Fruit fly (Drosophila melanogaster) whole organism, embryonic: ENCODE results near the gene dib.
A peak's percentile ranks its signal among the peaks of the same experiment; 100 is the strongest.

Experiments
- Antp ChIP-seq: fragments of 200-800 bp; sonication (Bioruptor generic); optimal IDR thresholded peaks from 3 replicates; lab custom pipeline; 2016; ENCODE audit warnings: missing biosample characterization, missing genetic modification characterization
- CG10366 ChIP-seq: fragments of 200-800 bp; sonication (Bioruptor generic); IDR thresholded peaks from 2 replicates; pipeline ENCODE4 v1.3.6; 2022; ENCODE audit warnings: missing biosample characterization, missing genetic modification characterization
- CG11085 ChIP-seq: fragments of 200-800 bp; sonication (Bioruptor generic); IDR thresholded peaks from 2 replicates; pipeline ENCODE4 v1.3.6; 2022; ENCODE audit warnings: missing biosample characterization, missing genetic modification characterization
- CG11398 ChIP-seq: fragments of 200-800 bp; sonication (Bioruptor generic); optimal IDR thresholded peaks from 2 replicates; lab custom pipeline; 2016; ENCODE audit warnings: missing biosample characterization, missing genetic modification characterization
- CG11695 ChIP-seq: fragments of 200-800 bp; sonication (Bioruptor generic); IDR thresholded peaks from 3 replicates; pipeline ENCODE4 v1.3.6; 2022; ENCODE audit warnings: missing biosample characterization, missing genetic modification characterization
- CG12391 ChIP-seq: fragments of 200-800 bp; sonication (Bioruptor generic); optimal IDR thresholded peaks from 3 replicates; lab custom pipeline; 2018; ENCODE audit warnings: missing biosample characterization, mild to moderate bottlenecking, missing genetic modification characterization, moderate library complexity
- CG12659 ChIP-seq: fragments of 200-800 bp; sonication (Bioruptor generic); optimal IDR thresholded peaks from 3 replicates; lab custom pipeline; 2017; ENCODE audit warnings: mild to moderate bottlenecking, missing biosample characterization, missing genetic modification reagents, missing genetic modification characterization
- CG13775 ChIP-seq: fragments of 200-800 bp; sonication (Bioruptor generic); optimal IDR thresholded peaks from 3 replicates; lab custom pipeline; 2017; ENCODE audit warnings: missing biosample characterization, mild to moderate bottlenecking, missing genetic modification characterization
- CG15011 ChIP-seq: fragments of 200-800 bp; sonication (Bioruptor generic); optimal IDR thresholded peaks from 3 replicates; lab custom pipeline; 2018; ENCODE audit warnings: missing biosample characterization, mild to moderate bottlenecking, missing genetic modification characterization
- CG16813 ChIP-seq: fragments of 200-800 bp; sonication (Bioruptor generic); IDR thresholded peaks from 3 replicates; pipeline ENCODE4 v1.3.6; 2022; ENCODE audit warnings: missing biosample characterization, missing genetic modification characterization; ENCODE audit not compliant: partially characterized antibody
- CG17328 ChIP-seq: fragments of 200-800 bp; sonication (Bioruptor generic); IDR thresholded peaks from 2 replicates; pipeline ENCODE4 v1.3.6; 2022; ENCODE audit warnings: missing biosample characterization, missing genetic modification characterization
- CG3281 ChIP-seq: fragments of 200-800 bp; sonication (Bioruptor generic); optimal IDR thresholded peaks from 3 replicates; lab custom pipeline; 2017; ENCODE audit warnings: missing biosample characterization, mild to moderate bottlenecking, missing genetic modification characterization
- CG34224 ChIP-seq: fragments of 200-800 bp; sonication (Bioruptor generic); IDR thresholded peaks from 3 replicates; pipeline ENCODE4 v1.3.6; 2022; ENCODE audit warnings: missing biosample characterization, missing genetic modification characterization; ENCODE audit not compliant: partially characterized antibody
- CG34422 ChIP-seq: fragments of 200-800 bp; sonication (Bioruptor generic); IDR thresholded peaks from 3 replicates; pipeline ENCODE4 v1.3.6; 2022; ENCODE audit warnings: missing biosample characterization, missing genetic modification characterization
- CG3726 ChIP-seq: fragments of 200-800 bp; sonication (Bioruptor generic); IDR thresholded peaks from 3 replicates; pipeline ENCODE4, ENCODE4 v1.3.6; 2022; ENCODE audit warnings: missing biosample characterization, missing genetic modification characterization
- CG3995 ChIP-seq: fragments of 200-800 bp; sonication (Bioruptor generic); optimal IDR thresholded peaks from 3 replicates; lab custom pipeline; 2016; ENCODE audit warnings: missing biosample characterization, missing genetic modification characterization
- CG42726 ChIP-seq: fragments of 200-800 bp; sonication (Bioruptor generic); IDR thresholded peaks from 2 replicates; pipeline ENCODE4 v1.3.6; 2022; ENCODE audit warnings: missing biosample characterization, missing genetic modification characterization; ENCODE audit not compliant: partially characterized antibody
- CG4282 ChIP-seq: fragments of 200-800 bp; sonication (Bioruptor generic); optimal IDR thresholded peaks from 2 replicates; lab custom pipeline; 2016; ENCODE audit warnings: missing biosample characterization, missing genetic modification characterization
- CG6175 ChIP-seq: fragments of 200-800 bp; sonication (Bioruptor generic); IDR thresholded peaks from 3 replicates; pipeline ENCODE4 v1.3.6; 2022; ENCODE audit warnings: missing biosample characterization, missing genetic modification characterization
- CG8359 ChIP-seq: fragments of 200-800 bp; sonication (Bioruptor generic); optimal IDR thresholded peaks from 2 replicates; lab custom pipeline; 2017; ENCODE audit warnings: missing biosample characterization, mild to moderate bottlenecking, missing genetic modification characterization, borderline replicate concordance
- E2f1 ChIP-seq: fragments of 200-800 bp; sonication (Bioruptor generic); IDR thresholded peaks from 2 replicates; pipeline ENCODE4 v1.3.6; 2022; ENCODE audit warnings: missing biosample characterization, missing genetic modification characterization
- Eip74EF ChIP-seq, 2 experiments: fragments of 200-800 bp in 1 of 2; fragments of >200 bp in 1 of 2; sonication (Bioruptor generic) in 1 of 2; optimal IDR thresholded peaks; 2 replicates each; lab custom pipeline; 2017 to 2019; ENCODE audit warnings: missing biosample characterization in 2 of 2, missing genetic modification characterization in 2 of 2, mild to moderate bottlenecking in 1 of 2, moderate library complexity in 1 of 2
- GATAe ChIP-seq: fragments of 200-800 bp; sonication (Bioruptor generic); conservative IDR thresholded peaks from 2 replicates; pipeline ENCODE4 v1.3.6; 2022; ENCODE audit warnings: missing biosample characterization, missing genetic modification characterization
- H2.0 ChIP-seq: fragments of 200-800 bp; sonication (Bioruptor generic); IDR thresholded peaks from 2 replicates; pipeline ENCODE4 v1.3.6; 2022; ENCODE audit warnings: missing biosample characterization, missing genetic modification characterization
- HLHmδ ChIP-seq: fragments of 200-800 bp; sonication (Bioruptor generic); optimal IDR thresholded peaks from 2 replicates; lab custom pipeline; 2018; ENCODE audit warnings: missing biosample characterization, mild to moderate bottlenecking, missing genetic modification characterization, moderate library complexity
- HmgD ChIP-seq: fragments of 200-800 bp; sonication (Bioruptor generic); optimal IDR thresholded peaks from 3 replicates; lab custom pipeline; 2016; ENCODE audit warnings: missing biosample characterization, missing genetic modification characterization
- Hmr ChIP-seq: fragments of 200-800 bp; sonication (Bioruptor generic); optimal IDR thresholded peaks from 3 replicates; lab custom pipeline; 2017; ENCODE audit warnings: mild to moderate bottlenecking, missing biosample characterization, missing genetic modification reagents, missing genetic modification characterization
- NC2α ChIP-seq: fragments of 200-800 bp; sonication (Bioruptor generic); optimal IDR thresholded peaks from 2 replicates; lab custom pipeline; 2016; ENCODE audit warnings: missing biosample characterization, missing genetic modification characterization
- Nf-YA ChIP-seq: fragments of 200-800 bp; sonication (Bioruptor generic); IDR thresholded peaks from 2 replicates; pipeline ENCODE4 v1.3.6; 2022; ENCODE audit warnings: missing biosample characterization, missing genetic modification characterization
- bowl ChIP-seq: fragments of 200-800 bp; sonication (Bioruptor generic); IDR thresholded peaks from 2 replicates; pipeline ENCODE4 v1.3.6; 2022; ENCODE audit warnings: missing biosample characterization, missing genetic modification characterization
- chm ChIP-seq: fragments of 200-800 bp; sonication (Bioruptor generic); IDR thresholded peaks from 2 replicates; pipeline ENCODE4 v1.3.6; 2022; ENCODE audit warnings: missing biosample characterization, missing genetic modification characterization
- crol ChIP-seq: fragments of 200-800 bp; sonication (Bioruptor generic); IDR thresholded peaks from 2 replicates; pipeline ENCODE4 v1.3.6; 2022; ENCODE audit warnings: missing biosample characterization, missing genetic modification characterization
- da ChIP-seq: fragments of 200-800 bp; sonication (Bioruptor generic); optimal IDR thresholded peaks from 2 replicates; lab custom pipeline; 2016; ENCODE audit warnings: missing biosample characterization, missing genetic modification characterization
- dati ChIP-seq: fragments of 200-800 bp; sonication (Bioruptor generic); IDR thresholded peaks from 2 replicates; pipeline ENCODE4 v1.3.6; 2022; ENCODE audit warnings: missing biosample characterization, missing genetic modification characterization
- eyg ChIP-seq: fragments of 200-800 bp; sonication (Bioruptor generic); optimal IDR thresholded peaks from 3 replicates; lab custom pipeline; 2016; ENCODE audit warnings: missing biosample characterization, missing genetic modification characterization
- fd96Cb ChIP-seq: fragments of 200-800 bp; sonication (Bioruptor generic); optimal IDR thresholded peaks from 2 replicates; lab custom pipeline; 2018; ENCODE audit warnings: missing biosample characterization, mild to moderate bottlenecking, missing genetic modification characterization, moderate library complexity
- gcm ChIP-seq: fragments of 200-800 bp; sonication (Bioruptor generic); optimal IDR thresholded peaks from 2 replicates; lab custom pipeline; 2019; ENCODE audit warnings: missing biosample characterization, mild to moderate bottlenecking, missing genetic modification characterization, moderate library complexity
- hth ChIP-seq: fragments of >200 bp; optimal IDR thresholded peaks from 2 replicates; lab custom pipeline; 2017; ENCODE audit warnings: inconsistent platforms
- jing ChIP-seq: fragments of 200-800 bp; sonication (Bioruptor generic); optimal IDR thresholded peaks from 2 replicates; lab custom pipeline; 2018; ENCODE audit warnings: missing biosample characterization, mild to moderate bottlenecking, missing genetic modification characterization
- lov ChIP-seq, 2 experiments: fragments of 200-800 bp in 1 of 2; fragments of >200 bp in 1 of 2; sonication (Bioruptor generic) in 1 of 2; IDR thresholded peaks in 1 of 2; optimal IDR thresholded peaks in 1 of 2; 2 replicates in 1 of 2; 3 replicates in 1 of 2; pipeline versions ENCODE4 v1.3.6 to Lab custom; 2017 to 2022; ENCODE audit warnings: missing biosample characterization in 1 of 2, missing genetic modification characterization in 1 of 2
- mirr ChIP-seq: fragments of 200-800 bp; sonication (Bioruptor generic); optimal IDR thresholded peaks from 3 replicates; lab custom pipeline; 2018; ENCODE audit warnings: missing biosample characterization, mild to moderate bottlenecking, missing genetic modification characterization
- mld ChIP-seq: fragments of 200-800 bp; sonication (Bioruptor generic); IDR thresholded peaks from 3 replicates; pipeline ENCODE4 v1.3.6; 2022; ENCODE audit warnings: missing biosample characterization, missing genetic modification characterization; ENCODE audit not compliant: partially characterized antibody
- nom ChIP-seq: fragments of 200-800 bp; sonication (Bioruptor generic); optimal IDR thresholded peaks from 2 replicates; lab custom pipeline; 2017; ENCODE audit warnings: missing biosample characterization, missing genetic modification characterization, mild to moderate bottlenecking, moderate library complexity, missing genetic modification reagents
- onecut ChIP-seq: fragments of 200-800 bp; sonication (Bioruptor generic); IDR thresholded peaks from 2 replicates; pipeline ENCODE4 v1.3.6; 2022; ENCODE audit warnings: missing biosample characterization, missing genetic modification characterization
- pan ChIP-seq, 4 experiments: fragments of >200 bp in 3 of 4; fragments of 200-800 bp in 1 of 4; sonication (Bioruptor generic) in 1 of 4; optimal IDR thresholded peaks in 3 of 4; IDR thresholded peaks in 1 of 4; 2 replicates each; pipeline versions ENCODE4 v1.3.6 to Lab custom; 2017 to 2022; ENCODE audit warnings: missing biosample characterization in 2 of 4, missing genetic modification characterization in 2 of 4, mixed read lengths in 1 of 4
- shn ChIP-seq: fragments of 200-800 bp; sonication (Bioruptor generic); optimal IDR thresholded peaks from 3 replicates; lab custom pipeline; 2016; ENCODE audit warnings: missing biosample characterization, missing genetic modification characterization
- sr ChIP-seq: fragments of 200-800 bp; sonication (Bioruptor generic); IDR thresholded peaks from 3 replicates; pipeline ENCODE4 v1.3.6; 2022; ENCODE audit warnings: missing biosample characterization, missing genetic modification characterization
- stwl ChIP-seq: fragments of 200-800 bp; sonication (Bioruptor generic); optimal IDR thresholded peaks from 3 replicates; lab custom pipeline; 2018; ENCODE audit warnings: missing biosample characterization, mild to moderate bottlenecking, missing genetic modification characterization, moderate library complexity

Gene dib

dm6 chr3L:4108072-4108843, 46.2 kb downstream of the dib start, which contains the start of gene Ack (continued):
- TF ChIP-seq sr (GFP tag; lab: Robert Waterston, UW): peak; percentile 40; the same call in 1 of the 3 replicates
- no peak for TF ChIP-seq dati
- peak; percentile 82 for TF ChIP-seq CG16813
- 0 out of 3 replicates have a peak, but pooled peaks have one; percentile 21 for TF ChIP-seq CG11695 (GFP tag; lab: Robert Waterston, UW)
- no peak for TF ChIP-seq fd96Cb (tag; lab: Kevin White, UChicago)
- no peak for TF ChIP-seq CG3995 (GFP tag; lab: Kevin White, UChicago)
- no peak for TF ChIP-seq pan (optimal IDR thresholded peaks at IDR 0.05; lab: Kevin White, UChicago)
- TF ChIP-seq pan (GFP tag; optimal IDR thresholded peaks at IDR 0.05 in 1 of 2, IDR thresholded peaks at IDR 0.05 in 1 of 2): peak in 1 of 2 experiments; percentile 6
- TF ChIP-seq Hmr (GFP tag; lab: Kevin White, UChicago): no peak
- TF ChIP-seq mirr (GFP tag; lab: Kevin White, UChicago): peak; percentile 18
- TF ChIP-seq Eip74EF (GFP tag; optimal IDR thresholded peaks at IDR 0.05; lab: Kevin White, UChicago): no peak
- no peak for TF ChIP-seq CG8359 (GFP tag; lab: Kevin White, UChicago)
- TF ChIP-seq H2.0 (GFP tag; lab: Robert Waterston, UW): no peak
- TF ChIP-seq CG42726 (GFP tag; lab: Robert Waterston, UW): peak; percentile 59; the same call in 1 of the 2 replicates
- no peak for TF ChIP-seq Antp (GFP tag; lab: Kevin White, UChicago)
- TF ChIP-seq mld: peak; percentile 47
- no peak for TF ChIP-seq CG11085 (GFP tag; lab: Robert Waterston, UW)
- no peak for TF ChIP-seq HmgD (GFP tag; lab: Kevin White, UChicago)
- no peak for TF ChIP-seq hth (lab: Kevin White, UChicago)
- TF ChIP-seq stwl: peak; percentile 35
- TF ChIP-seq CG12391 (tag; lab: Kevin White, UChicago): peak; percentile 25
- TF ChIP-seq CG11398 (GFP tag; lab: Kevin White, UChicago): no peak
- no peak for TF ChIP-seq CG3726 (GFP tag; lab: Robert Waterston, UW)
- TF ChIP-seq crol (GFP tag; lab: Robert Waterston, UW): 0 out of 2 replicates have a peak, but pooled peaks have one; percentile 49
- 0 out of 3 replicates have a peak, but pooled peaks have one; percentile 46 for TF ChIP-seq CG34422 (GFP tag; lab: Robert Waterston, UW)
- TF ChIP-seq eyg: no peak
- no peak for TF ChIP-seq Nf-YA
- no peak for TF ChIP-seq GATAe (GFP tag; lab: Robert Waterston, UW)
- TF ChIP-seq CG4282: no peak
- no peak for TF ChIP-seq onecut (GFP tag; lab: Robert Waterston, UW)
- TF ChIP-seq E2f1: no peak
- TF ChIP-seq chm (GFP tag; lab: Robert Waterston, UW): no peak
- peak; percentile 18 for TF ChIP-seq CG12659 (GFP tag; lab: Kevin White, UChicago)
- TF ChIP-seq CG13775 (GFP tag; lab: Kevin White, UChicago): no peak
- no peak for TF ChIP-seq jing (GFP tag; lab: Kevin White, UChicago)
- TF ChIP-seq gcm: no peak
- peak; percentile 31 for TF ChIP-seq nom
- TF ChIP-seq lov (optimal IDR thresholded peaks at IDR 0.05; lab: Kevin White, UChicago): no peak
- no peak for TF ChIP-seq lov (GFP tag; IDR thresholded peaks at IDR 0.05; lab: Robert Waterston, UW)
- no peak for TF ChIP-seq CG10366 (GFP tag; lab: Robert Waterston, UW)
- peak; percentile 81 for TF ChIP-seq CG34224 (GFP tag; lab: Robert Waterston, UW)
- TF ChIP-seq CG6175: no peak
- TF ChIP-seq HLHmδ (GFP tag; lab: Kevin White, UChicago): peak; percentile 16
- no peak for TF ChIP-seq NC2α (GFP tag; lab: Kevin White, UChicago)
- no peak for TF ChIP-seq CG17328 (GFP tag; lab: Robert Waterston, UW)
- no peak for TF ChIP-seq da (GFP tag; lab: Kevin White, UChicago)
- TF ChIP-seq shn (GFP tag; lab: Kevin White, UChicago): no peak
- no peak for TF ChIP-seq CG3281 (GFP tag; lab: Kevin White, UChicago)
- no peak for TF ChIP-seq CG15011 (GFP tag; lab: Kevin White, UChicago)
- no peak for TF ChIP-seq bowl (GFP tag; lab: Robert Waterston, UW)
